Worm (Caenorhabditis elegans): ENCODE results near the gene F38E9.6.

DNA sequence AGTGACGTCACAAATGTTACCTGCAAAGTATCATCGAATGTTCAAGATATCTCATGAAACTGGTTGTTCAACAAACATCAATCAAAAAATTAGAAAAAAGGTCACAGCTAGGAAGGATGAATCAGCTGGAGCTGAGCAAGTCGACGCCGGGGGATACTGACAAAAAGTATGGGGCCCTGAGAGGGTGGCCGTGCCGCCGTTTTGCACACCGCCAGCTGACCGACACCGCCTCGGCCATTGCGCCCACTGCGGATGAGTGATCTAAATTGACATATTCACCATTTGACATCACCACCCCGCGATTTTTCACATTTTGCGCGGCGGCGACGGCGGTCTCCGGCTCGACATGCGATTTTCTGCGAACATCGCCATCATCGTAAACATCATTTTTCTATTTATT lies 24.9 kb downstream of the F38E9.6 start:
- no peak for TF ChIP-seq snpc-4 (tag; optimal IDR thresholded peaks at IDR 0.05)
- TF ChIP-seq unc-62 (GFP tag; optimal IDR thresholded peaks at IDR 0.05): no peak
- no peak for TF ChIP-seq blmp-1 (tag; optimal IDR thresholded peaks at IDR 0.05)
- no peak for TF ChIP-seq ham-2 (GFP tag; optimal IDR thresholded peaks at IDR 0.05)

All from whole organism, mixed stage, embryonic.